ENCODE assay signal across 5 fruit fly cellular contexts in the genomic region with DNA sequence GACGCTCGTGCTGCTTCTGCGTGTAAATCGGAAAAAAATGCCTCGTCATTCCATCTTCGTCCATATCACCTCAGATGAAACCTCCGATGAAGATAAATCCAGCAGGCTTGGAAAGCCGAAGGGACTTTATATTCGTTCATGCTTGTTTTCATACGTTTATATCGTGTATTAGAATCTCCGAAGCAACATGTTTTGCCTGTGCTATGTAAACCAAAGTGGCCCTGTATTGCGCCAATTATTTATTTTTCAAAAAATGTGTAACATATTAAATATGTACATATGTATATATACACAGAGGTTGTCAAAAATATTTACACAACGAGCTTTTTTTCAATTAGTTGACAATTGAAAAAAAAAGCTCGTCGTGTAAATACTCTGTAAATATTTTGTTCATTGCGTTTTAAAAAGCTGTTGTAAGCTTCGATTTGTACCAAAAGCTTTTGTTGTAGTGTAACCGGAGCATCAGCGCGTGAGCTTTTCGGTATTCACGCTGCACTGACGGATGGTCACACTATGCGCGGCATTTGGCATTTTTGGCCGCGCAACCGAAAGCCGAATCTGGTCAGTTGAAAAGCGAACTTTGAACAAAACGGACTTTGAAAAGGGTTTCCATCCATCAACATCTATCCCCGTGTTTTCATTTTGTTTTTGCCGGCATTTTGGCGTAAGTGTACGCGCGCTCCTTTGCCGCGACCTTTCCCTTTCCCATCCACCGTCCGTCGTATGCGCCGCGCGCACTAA.
TF ChIP-seq lines count a peak whose summit lies in the region.

Gene CG12065 (plus strand): TSS at position 563 of the 741 bp plus-strand sequence.

- TF ChIP-seq CTCF in whole organism, embryonic (GFP tag; optimal IDR thresholded peaks at IDR 0.05; lab: Kevin White, UChicago), result peak; percentile 86

TF ChIP-seq in whole organism, adult, 20 proteins besides CTCF, POLR2A, EP300 and RAD21:
- no peak for TF ChIP-seq ovo (GFP tag; optimal IDR thresholded peaks at IDR 0.05; lab: Kevin White, UChicago)
- peak; percentile 10 for TF ChIP-seq CG33017 (tag; optimal IDR thresholded peaks at IDR 0.05; lab: Kevin White, UChicago)
- TF ChIP-seq cic (GFP tag; optimal IDR thresholded peaks at IDR 0.05; lab: Kevin White, UChicago), result peak; percentile 52
- no peak for TF ChIP-seq CG11617 (GFP tag; optimal IDR thresholded peaks at IDR 0.05; lab: Kevin White, UChicago)
- peak; percentile 39 for TF ChIP-seq Mnt (GFP tag; optimal IDR thresholded peaks at IDR 0.05; lab: Kevin White, UChicago)
- TF ChIP-seq CG14711 (tag; optimal IDR thresholded peaks at IDR 0.05; lab: Kevin White, UChicago), result peak; percentile 12
- peak; percentile 16 for TF ChIP-seq CG1620 (GFP tag; optimal IDR thresholded peaks at IDR 0.05; lab: Kevin White, UChicago)
- peak in 1 of 2 experiments; percentile 31 for TF ChIP-seq cnc (optimal IDR thresholded peaks at IDR 0.05; lab: Kevin White, UChicago)
- peak; percentile 23 for TF ChIP-seq CG12768 (GFP tag; optimal IDR thresholded peaks at IDR 0.05; lab: Kevin White, UChicago)
- peak; percentile 87 for TF ChIP-seq bab1 (GFP tag; optimal IDR thresholded peaks at IDR 0.05; lab: Kevin White, UChicago)

TF ChIP-seq in whole organism, embryonic, 481 proteins besides CTCF, POLR2A, EP300 and RAD21 (continues in another document):
- no peak for TF ChIP-seq CG12942 (GFP tag; optimal IDR thresholded peaks at IDR 0.05; lab: Kevin White, UChicago)
- no peak for TF ChIP-seq bowl (GFP tag; IDR thresholded peaks at IDR 0.05; lab: Robert Waterston, UW)
- no peak for TF ChIP-seq chinmo (GFP tag; IDR thresholded peaks at IDR 0.05; lab: Robert Waterston, UW; ENCODE audit: partially characterized antibody)
- no peak for TF ChIP-seq disco-r (GFP tag; optimal IDR thresholded peaks at IDR 0.05; lab: Kevin White, UChicago)
- TF ChIP-seq pb (GFP tag; optimal IDR thresholded peaks at IDR 0.05; lab: Kevin White, UChicago), result no peak
- peak in 1 of 2 experiments; percentile 26 for TF ChIP-seq insv (GFP tag; optimal IDR thresholded peaks at IDR 0.05; lab: Kevin White, UChicago)
- no peak for TF ChIP-seq zfh2 (GFP tag; optimal IDR thresholded peaks at IDR 0.05; lab: Kevin White, UChicago)
- TF ChIP-seq twi (tag; optimal IDR thresholded peaks at IDR 0.05; lab: Kevin White, UChicago), result peak; percentile 41
- TF ChIP-seq PHDP (tag; optimal IDR thresholded peaks at IDR 0.05; lab: Kevin White, UChicago), result peak; percentile 79
- TF ChIP-seq tin (GFP tag; optimal IDR thresholded peaks at IDR 0.05; lab: Kevin White, UChicago), result no peak
- TF ChIP-seq CG9609 (GFP tag; optimal IDR thresholded peaks at IDR 0.05; lab: Kevin White, UChicago), result no peak
- no peak for TF ChIP-seq CG5245 (GFP tag; optimal IDR thresholded peaks at IDR 0.05; lab: Kevin White, UChicago)
- TF ChIP-seq Abd-B (GFP tag; optimal IDR thresholded peaks at IDR 0.05; lab: Kevin White, UChicago), result peak; percentile 32
- TF ChIP-seq CG7963 (GFP tag; IDR thresholded peaks at IDR 0.05; lab: Robert Waterston, UW; ENCODE audit: partially characterized antibody), result no peak
- no peak for TF ChIP-seq CG8290 (GFP tag; optimal IDR thresholded peaks at IDR 0.05; lab: Kevin White, UChicago)
- peak; percentile 14 to 34 for TF ChIP-seq CG8290 (tag; optimal IDR thresholded peaks at IDR 0.05; lab: Kevin White, UChicago)
- no peak for TF ChIP-seq az2 (GFP tag; optimal IDR thresholded peaks at IDR 0.05; lab: Kevin White, UChicago)
- no peak for TF ChIP-seq psq (GFP tag; optimal IDR thresholded peaks at IDR 0.05; lab: Kevin White, UChicago)

TF ChIP-seq in whole organism, prepupa, 60 proteins besides CTCF, POLR2A, EP300 and RAD21 (continues in another document):
- TF ChIP-seq net (GFP tag; optimal IDR thresholded peaks at IDR 0.05; lab: Kevin White, UChicago) (no peak), cyc (GFP tag; optimal IDR thresholded peaks at IDR 0.05; lab: Kevin White, UChicago) (no peak), achi (GFP tag; optimal IDR thresholded peaks at IDR 0.05; lab: Kevin White, UChicago) (peak; percentile 42), CG3919 (GFP tag; optimal IDR thresholded peaks at IDR 0.05; lab: Kevin White, UChicago) (no peak), CG34406 (GFP tag; optimal IDR thresholded peaks at IDR 0.05; lab: Kevin White, UChicago) (no peak), CG6792 (GFP tag; optimal IDR thresholded peaks at IDR 0.05; lab: Kevin White, UChicago) (peak; percentile 16), CG8119 (GFP tag; IDR thresholded peaks at IDR 0.05; lab: Robert Waterston, UW) (peak; percentile 26; the same call in 1 of the 3 replicates), Sox15 (GFP tag; optimal IDR thresholded peaks at IDR 0.05; lab: Kevin White, UChicago) (no peak), fd59A (GFP tag; optimal IDR thresholded peaks at IDR 0.05; lab: Kevin White, UChicago) (no peak), CG32006 (GFP tag; optimal IDR thresholded peaks at IDR 0.05; lab: Kevin White, UChicago) (peak; percentile 18), svp (GFP tag; lab: Kevin White, UChicago) (peak; percentile 74), salr (GFP tag; optimal IDR thresholded peaks at IDR 0.05; lab: Kevin White, UChicago) (no peak), CG15336 (GFP tag; IDR thresholded peaks at IDR 0.05; lab: Robert Waterston, UW) (peak; percentile 10; the same call in 1 of the 2 replicates), Met (GFP tag; optimal IDR thresholded peaks at IDR 0.05; lab: Kevin White, UChicago) (peak; percentile 42), fd85E (GFP tag; optimal IDR thresholded peaks at IDR 0.05; lab: Kevin White, UChicago) (no peak), Eip93F (GFP tag; optimal IDR thresholded peaks at IDR 0.05; lab: Kevin White, UChicago) (no peak), CG6808 (GFP tag; optimal IDR thresholded peaks at IDR 0.05; lab: Kevin White, UChicago) (no peak), ss (GFP tag; optimal IDR thresholded peaks at IDR 0.05; lab: Kevin White, UChicago) (no peak), CG11902 (GFP tag; optimal IDR thresholded peaks at IDR 0.05; lab: Kevin White, UChicago) (no peak)

TF ChIP-seq in whole organism, pupa, 21 proteins besides CTCF, POLR2A, EP300 and RAD21:
- TF ChIP-seq gl (tag; optimal IDR thresholded peaks at IDR 0.05; lab: Kevin White, UChicago), result no peak
- TF ChIP-seq CG14655 (GFP tag; optimal IDR thresholded peaks at IDR 0.05; lab: Kevin White, UChicago), result no peak
- TF ChIP-seq CG8159 (tag; optimal IDR thresholded peaks at IDR 0.05; lab: Kevin White, UChicago), result peak; percentile 2
- TF ChIP-seq EcR (GFP tag; optimal IDR thresholded peaks at IDR 0.05; lab: Kevin White, UChicago), result no peak
- peak; percentile 48 for TF ChIP-seq Pif1B (GFP tag; optimal IDR thresholded peaks at IDR 0.05; lab: Kevin White, UChicago)
- no peak for TF ChIP-seq Snoo (tag; optimal IDR thresholded peaks at IDR 0.05; lab: Kevin White, UChicago)
- TF ChIP-seq Pif1A (GFP tag; optimal IDR thresholded peaks at IDR 0.05; lab: Kevin White, UChicago), result peak; percentile 25
- TF ChIP-seq CG10348 (GFP tag; IDR thresholded peaks at IDR 0.05; lab: Robert Waterston, UW), result no peak
- no peak for TF ChIP-seq Ets98B (GFP tag; IDR thresholded peaks at IDR 0.05; lab: Robert Waterston, UW)
- no peak for TF ChIP-seq D1 (tag; optimal IDR thresholded peaks at IDR 0.05; lab: Kevin White, UChicago)

TF ChIP-seq in whole organism, wandering third instar larva, 38 proteins besides CTCF, POLR2A, EP300 and RAD21:
- TF ChIP-seq h (GFP tag; optimal IDR thresholded peaks at IDR 0.05; lab: Kevin White, UChicago) (peak; percentile 3), ey (GFP tag; optimal IDR thresholded peaks at IDR 0.05; lab: Kevin White, UChicago) (peak; percentile 26), foxo (GFP tag; optimal IDR thresholded peaks at IDR 0.05; lab: Kevin White, UChicago) (peak in 1 of 2 experiments; percentile 47), CrebA (GFP tag; optimal IDR thresholded peaks at IDR 0.05; lab: Kevin White, UChicago; ENCODE audit: borderline replicate concordance) (no peak), brk (GFP tag; optimal IDR thresholded peaks at IDR 0.05; lab: Kevin White, UChicago) (peak; percentile 41), woc (GFP tag; optimal IDR thresholded peaks at IDR 0.05; lab: Kevin White, UChicago) (peak; percentile 43), tai (GFP tag; optimal IDR thresholded peaks at IDR 0.05; lab: Kevin White, UChicago) (no peak), sage (GFP tag; optimal IDR thresholded peaks at IDR 0.05; lab: Kevin White, UChicago) (peak; percentile 35), sv (GFP tag; optimal IDR thresholded peaks at IDR 0.05; lab: Kevin White, UChicago) (peak; percentile 1)
TF ChIP-seq in whole organism, wandering third instar larva: peak in this region for 7.
